Worm (Caenorhabditis elegans) whole organism, L2 larva: Measurements from ENCODE around the gene Y39A3B.1.

Experiments
- F13H6.1 ChIP-seq: sonication (generic microtip); optimal IDR thresholded peaks from 2 replicates; lab custom pipeline; 2016; ENCODE audit warnings: missing genetic modification characterization, missing compliant biosample characterization
- ceh-82 ChIP-seq: fragments of 150-350 bp; optimal IDR thresholded peaks from 2 replicates; lab custom pipeline; 2014; ENCODE audit warnings: missing biosample characterization, missing genetic modification characterization
- gmeb-1 ChIP-seq: fragments of 150-350 bp; optimal IDR thresholded peaks from 2 replicates; lab custom pipeline; 2014; ENCODE audit warnings: missing biosample characterization, missing genetic modification characterization
- lsy-2 ChIP-seq, 2 experiments: fragments of 150-350 bp in 1 of 2; sonication (generic microtip) in 1 of 2; optimal IDR thresholded peaks; 2 replicates each; lab custom pipeline; 2014 to 2017; ENCODE audit warnings: missing biosample characterization in 2 of 2, missing genetic modification characterization in 2 of 2
- nhr-11 ChIP-seq: fragments of 150-350 bp; optimal IDR thresholded peaks from 2 replicates; lab custom pipeline; 2014; ENCODE audit warnings: missing biosample characterization, missing genetic modification characterization
- nhr-77 ChIP-seq: fragments of 150-350 bp; optimal IDR thresholded peaks from 2 replicates; lab custom pipeline; 2014; ENCODE audit warnings: missing biosample characterization, missing genetic modification characterization
- zag-1 ChIP-seq: fragments of 150-350 bp; optimal IDR thresholded peaks from 2 replicates; lab custom pipeline; 2014; ENCODE audit warnings: missing biosample characterization, missing genetic modification characterization
- ztf-11 ChIP-seq: sonication (generic microtip); optimal IDR thresholded peaks from 2 replicates; lab custom pipeline; 2017; ENCODE audit warnings: missing biosample characterization, missing genetic modification characterization

ce11 chrIII:2008894-2009293, 3.1 kb downstream of the Y39A3B.1 start:
- TF ChIP-seq lsy-2 (tag; optimal IDR thresholded peaks at IDR 0.05; lab: Kevin White, UChicago) (no peak), zag-1 (no peak), nhr-11 (no peak), F13H6.1 (no peak), ceh-82 (tag; lab: Kevin White, UChicago) (no peak), nhr-77 (tag; lab: Kevin White, UChicago) (no peak), gmeb-1 (tag; lab: Kevin White, UChicago) (no peak), ztf-11 (tag; lab: Kevin White, UChicago) (no peak)
